Fruit fly (Drosophila melanogaster) whole organism, embryonic: ENCODE results near the gene Dpy-30L1.
A peak's percentile ranks its signal among the peaks of the same experiment; 100 is the strongest.

Experiments used
- Ada2b ChIP-seq: fragments of 200-800 bp; sonication (Bioruptor generic); IDR thresholded peaks from 2 replicates; pipeline ENCODE4 v1.3.6; 2022; ENCODE audit warnings: missing biosample characterization, missing genetic modification characterization
- B-H1 ChIP-seq: fragments of 200-800 bp; sonication (Bioruptor generic); IDR thresholded peaks from 3 replicates; pipeline ENCODE4 v1.3.6; 2022; ENCODE audit warnings: missing biosample characterization, missing genetic modification characterization
- CG10654 ChIP-seq: fragments of 200-800 bp; sonication (Bioruptor generic); optimal IDR thresholded peaks from 2 replicates; lab custom pipeline; 2016; ENCODE audit warnings: missing biosample characterization, missing genetic modification characterization
- CG10959 ChIP-seq: fragments of 200-800 bp; sonication (Bioruptor generic); IDR thresholded peaks from 2 replicates; pipeline ENCODE4 v1.3.6; 2022; ENCODE audit warnings: missing biosample characterization, missing genetic modification characterization
- CG11560 ChIP-seq: fragments of 200-800 bp; sonication (Bioruptor generic); IDR thresholded peaks from 3 replicates; pipeline ENCODE4 v1.3.6; 2022; ENCODE audit warnings: missing biosample characterization, missing genetic modification characterization
- CG12299 ChIP-seq: fragments of 200-800 bp; sonication (Bioruptor generic); optimal IDR thresholded peaks from 2 replicates; lab custom pipeline; 2018; ENCODE audit warnings: missing biosample characterization, mild to moderate bottlenecking, missing genetic modification characterization
- CG1233 ChIP-seq: fragments of 200-800 bp; sonication (Bioruptor generic); optimal IDR thresholded peaks from 4 replicates; lab custom pipeline; 2018; ENCODE audit warnings: missing biosample characterization, mild to moderate bottlenecking, missing genetic modification characterization
- CG15011 ChIP-seq: fragments of 200-800 bp; sonication (Bioruptor generic); optimal IDR thresholded peaks from 3 replicates; lab custom pipeline; 2018; ENCODE audit warnings: missing biosample characterization, mild to moderate bottlenecking, missing genetic modification characterization
- CG1603 ChIP-seq: fragments of 200-800 bp; sonication (Bioruptor generic); optimal IDR thresholded peaks from 2 replicates; lab custom pipeline; 2019; ENCODE audit warnings: missing biosample characterization, mild to moderate bottlenecking, missing genetic modification characterization, moderate library complexity
- CG18599 ChIP-seq: fragments of 200-800 bp; sonication (Bioruptor generic); optimal IDR thresholded peaks from 3 replicates; lab custom pipeline; 2017; ENCODE audit warnings: missing biosample characterization, missing genetic modification characterization, mild to moderate bottlenecking, moderate library complexity, missing genetic modification reagents
- CG2129 ChIP-seq: fragments of 200-800 bp; sonication (Bioruptor generic); IDR thresholded peaks from 2 replicates; pipeline ENCODE4 v1.3.6; 2022; ENCODE audit warnings: missing biosample characterization, missing genetic modification characterization; ENCODE audit not compliant: partially characterized antibody
- CG2199 ChIP-seq: fragments of 200-800 bp; sonication (Bioruptor generic); IDR thresholded peaks from 3 replicates; pipeline ENCODE4 v1.3.6; 2022; ENCODE audit warnings: missing biosample characterization, missing genetic modification characterization
- CG30403 ChIP-seq: fragments of 200-800 bp; sonication (Bioruptor generic); optimal IDR thresholded peaks from 3 replicates; lab custom pipeline; 2016; ENCODE audit warnings: missing biosample characterization, missing genetic modification characterization
- CG31441 ChIP-seq: fragments of 200-800 bp; sonication (Bioruptor generic); IDR thresholded peaks from 2 replicates; pipeline ENCODE4 v1.3.6; 2022; ENCODE audit warnings: missing biosample characterization, missing genetic modification characterization
- CG34224 ChIP-seq: fragments of 200-800 bp; sonication (Bioruptor generic); IDR thresholded peaks from 3 replicates; pipeline ENCODE4 v1.3.6; 2022; ENCODE audit warnings: missing biosample characterization, missing genetic modification characterization; ENCODE audit not compliant: partially characterized antibody
- CG4730 ChIP-seq: fragments of 200-800 bp; sonication (Bioruptor generic); IDR thresholded peaks from 2 replicates; pipeline ENCODE4 v1.3.6; 2022; ENCODE audit warnings: missing biosample characterization, missing genetic modification characterization
- CG7357 ChIP-seq: fragments of 200-800 bp; sonication (Bioruptor generic); IDR thresholded peaks from 3 replicates; pipeline ENCODE4 v1.3.6; 2022; ENCODE audit warnings: missing biosample characterization, missing genetic modification characterization
- CG8281 ChIP-seq: fragments of 200-800 bp; sonication (Bioruptor generic); optimal IDR thresholded peaks from 2 replicates; lab custom pipeline; 2018; ENCODE audit warnings: missing biosample characterization, mild to moderate bottlenecking, missing genetic modification characterization, moderate library complexity
- D19A ChIP-seq: fragments of 200-800 bp; optimal IDR thresholded peaks from 3 replicates; lab custom pipeline; 2019; ENCODE audit warnings: missing biosample characterization, mild to moderate bottlenecking, missing genetic modification characterization, moderate library complexity
- E2f2 ChIP-seq: fragments of 200-800 bp; sonication (Bioruptor generic); IDR thresholded peaks from 2 replicates; pipeline ENCODE4 v1.3.6; 2022; ENCODE audit warnings: missing biosample characterization, missing genetic modification characterization
- HmgZ ChIP-seq: fragments of 200-800 bp; sonication (Bioruptor generic); optimal IDR thresholded peaks from 2 replicates; lab custom pipeline; 2018; ENCODE audit warnings: missing biosample characterization, mild to moderate bottlenecking, missing genetic modification characterization
- Nf-YC ChIP-seq: fragments of 200-800 bp; optimal IDR thresholded peaks from 3 replicates; lab custom pipeline; 2019; ENCODE audit warnings: missing biosample characterization, mild to moderate bottlenecking, missing genetic modification characterization, moderate library complexity
- Oli ChIP-seq: fragments of 200-800 bp; sonication (Bioruptor generic); optimal IDR thresholded peaks from 2 replicates; lab custom pipeline; 2018; ENCODE audit warnings: missing biosample characterization, mild to moderate bottlenecking, missing genetic modification characterization, moderate library complexity
- Rfx ChIP-seq: fragments of 200-800 bp; sonication (Bioruptor generic); IDR thresholded peaks from 2 replicates; pipeline ENCODE4 v1.3.6; 2022; ENCODE audit warnings: missing biosample characterization, missing genetic modification characterization
- Rx ChIP-seq: fragments of 200-800 bp; sonication (Bioruptor generic); IDR thresholded peaks from 2 replicates; pipeline ENCODE4 v1.3.6; 2022; ENCODE audit warnings: missing biosample characterization, missing genetic modification characterization
- Sry-δ ChIP-seq: fragments of 200-800 bp; sonication (Bioruptor generic); optimal IDR thresholded peaks from 2 replicates; lab custom pipeline; 2016; ENCODE audit warnings: missing biosample characterization, missing genetic modification characterization
- Vsx1 ChIP-seq: fragments of 200-800 bp; sonication (Bioruptor generic); optimal IDR thresholded peaks from 2 replicates; lab custom pipeline; 2017; ENCODE audit warnings: missing biosample characterization, mild to moderate bottlenecking, missing genetic modification characterization, missing genetic modification reagents
- YL-1 ChIP-seq: fragments of 200-800 bp; sonication (Bioruptor generic); optimal IDR thresholded peaks from 3 replicates; lab custom pipeline; 2017; ENCODE audit warnings: missing biosample characterization, mild to moderate bottlenecking, missing genetic modification characterization
- abd-A ChIP-seq: fragments of 200-800 bp; sonication (Bioruptor generic); optimal IDR thresholded peaks from 3 replicates; lab custom pipeline; 2019; ENCODE audit warnings: missing biosample characterization, mild to moderate bottlenecking, missing genetic modification characterization, moderate library complexity
- az2 ChIP-seq: fragments of 200-800 bp; sonication (Bioruptor generic); optimal IDR thresholded peaks from 3 replicates; lab custom pipeline; 2016; ENCODE audit warnings: missing biosample characterization, missing genetic modification characterization
- bigmax ChIP-seq: fragments of 200-800 bp; sonication (Bioruptor generic); optimal IDR thresholded peaks from 2 replicates; lab custom pipeline; 2018; ENCODE audit warnings: missing biosample characterization, mild to moderate bottlenecking, missing genetic modification characterization
- caup ChIP-seq: fragments of 200-800 bp; sonication (Bioruptor generic); optimal IDR thresholded peaks from 3 replicates; lab custom pipeline; 2017; ENCODE audit warnings: missing biosample characterization, mild to moderate bottlenecking, missing genetic modification characterization, moderate library complexity; ENCODE audit not compliant: severe bottlenecking
- fu2 ChIP-seq: fragments of 200-800 bp; sonication (Bioruptor generic); optimal IDR thresholded peaks from 2 replicates; lab custom pipeline; 2016; ENCODE audit warnings: missing biosample characterization, missing genetic modification characterization
- gce ChIP-seq: fragments of 200-800 bp; sonication (Bioruptor generic); IDR thresholded peaks from 3 replicates; pipeline ENCODE4 v1.3.6; 2022; ENCODE audit warnings: missing biosample characterization, missing genetic modification characterization
- ham ChIP-seq: fragments of 200-800 bp; sonication (Bioruptor generic); IDR thresholded peaks from 2 replicates; pipeline ENCODE4 v1.3.6; 2022; ENCODE audit warnings: missing biosample characterization, missing genetic modification characterization
- kay ChIP-seq: fragments of 200-800 bp; sonication (Bioruptor generic); optimal IDR thresholded peaks from 2 replicates; lab custom pipeline; 2016; ENCODE audit warnings: missing biosample characterization, missing genetic modification characterization
- lmd ChIP-seq: fragments of 200-800 bp; sonication (Bioruptor generic); IDR thresholded peaks from 2 replicates; pipeline ENCODE4 v1.3.6; 2022; ENCODE audit warnings: missing biosample characterization, missing genetic modification characterization
- luna ChIP-seq: fragments of 200-800 bp; sonication (Bioruptor generic); optimal IDR thresholded peaks from 2 replicates; lab custom pipeline; 2016; ENCODE audit warnings: missing biosample characterization, missing genetic modification characterization
- onecut ChIP-seq: fragments of 200-800 bp; sonication (Bioruptor generic); IDR thresholded peaks from 2 replicates; pipeline ENCODE4 v1.3.6; 2022; ENCODE audit warnings: missing biosample characterization, missing genetic modification characterization
- pros ChIP-seq: fragments of 200-800 bp; sonication (Bioruptor generic); optimal IDR thresholded peaks from 3 replicates; lab custom pipeline; 2019; ENCODE audit warnings: missing biosample characterization, mild to moderate bottlenecking, missing genetic modification characterization, moderate library complexity
- schlank ChIP-seq: fragments of 200-800 bp; sonication (Bioruptor generic); optimal IDR thresholded peaks from 2 replicates; lab custom pipeline; 2018; ENCODE audit warnings: missing biosample characterization, mild to moderate bottlenecking, missing genetic modification characterization
- sisA ChIP-seq: fragments of 200-800 bp; sonication (Bioruptor generic); IDR thresholded peaks from 2 replicates; pipeline ENCODE4 v1.3.6; 2022; ENCODE audit warnings: missing biosample characterization, missing genetic modification characterization
- ttk ChIP-seq: fragments of 200-800 bp; sonication (Bioruptor generic); IDR thresholded peaks from 2 replicates; pipeline ENCODE4 v2.1.2; 2022; ENCODE audit warnings: missing biosample characterization, missing genetic modification characterization
- usp ChIP-seq: fragments of >200 bp; optimal IDR thresholded peaks from 2 replicates; lab custom pipeline; 2017; ENCODE audit warnings: missing biosample characterization, missing genetic modification characterization

The Dpy-30L1 gene

DNA sequence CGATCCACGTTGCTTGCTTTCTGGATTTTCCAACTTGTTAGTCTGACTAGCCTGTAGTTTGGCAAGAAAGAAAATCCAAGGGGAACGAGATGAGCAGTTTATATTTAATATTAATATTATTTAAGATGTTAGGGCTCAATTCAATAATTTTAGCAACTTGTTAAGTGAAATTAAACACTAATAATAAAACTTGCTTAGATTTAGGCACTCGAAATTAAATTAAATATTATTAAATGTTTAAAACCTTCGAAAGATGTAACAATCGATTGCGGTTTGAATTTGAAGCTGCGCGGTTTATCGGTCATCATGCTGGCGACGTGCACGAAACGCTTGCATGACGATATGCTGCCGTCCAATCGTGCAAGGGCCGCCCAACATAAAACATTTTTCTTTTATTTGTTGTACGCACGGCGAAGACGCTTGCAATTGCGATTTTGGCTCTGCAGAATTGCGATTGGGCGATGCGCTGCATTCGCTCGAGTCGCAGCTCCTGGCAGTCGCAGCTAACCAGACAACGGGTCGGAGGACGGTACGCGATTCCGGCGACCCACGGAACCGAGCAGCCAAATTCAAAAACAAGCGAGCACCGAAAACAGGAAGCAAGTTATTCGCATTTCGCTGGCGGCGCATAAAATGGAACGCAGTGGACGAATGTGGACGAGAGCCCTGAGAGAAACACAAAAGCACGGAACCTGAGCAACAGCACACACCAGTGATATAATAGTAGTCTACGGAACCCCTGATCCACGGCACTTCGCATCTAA lies 4.7 kb downstream of the Dpy-30L1 start, which contains the start of the genes Vha16-5 and CG12299 (continued):
- TF ChIP-seq CG10654 (GFP tag; lab: Kevin White, UChicago) = peak; percentile 85
- peak; percentile 96 for TF ChIP-seq Rfx (GFP tag; lab: Robert Waterston, UW)
- TF ChIP-seq ttk (GFP tag; lab: Robert Waterston, UW) = peak; percentile 88
- peak; percentile 35 for TF ChIP-seq CG1233 (GFP tag; lab: Kevin White, UChicago)
- no peak for TF ChIP-seq gce
- TF ChIP-seq Nf-YC (tag; lab: Kevin White, UChicago) = no peak
- no peak for TF ChIP-seq ham (GFP tag; lab: Robert Waterston, UW)
- TF ChIP-seq caup (GFP tag; lab: Kevin White, UChicago) = peak; percentile 63
- no peak for TF ChIP-seq Vsx1 (GFP tag; lab: Kevin White, UChicago)
- peak; percentile 89 for TF ChIP-seq onecut
- peak; percentile 87 for TF ChIP-seq az2 (GFP tag; lab: Kevin White, UChicago)
- peak; percentile 93 for TF ChIP-seq CG30403 (GFP tag; lab: Kevin White, UChicago)
- TF ChIP-seq Sry-δ (GFP tag; lab: Kevin White, UChicago) = peak; percentile 71
- TF ChIP-seq Oli (tag; lab: Kevin White, UChicago) = peak; percentile 29
- TF ChIP-seq abd-A (tag; lab: Kevin White, UChicago) = no peak
- TF ChIP-seq CG8281 (tag; lab: Kevin White, UChicago) = no peak
- peak; percentile 92 for TF ChIP-seq CG10959 (GFP tag; lab: Robert Waterston, UW)
- peak; percentile 30; the same call in 1 of the 2 replicates for TF ChIP-seq CG2129 (GFP tag; lab: Robert Waterston, UW)
- peak; percentile 75; the same call in 1 of the 3 replicates for TF ChIP-seq CG2199 (GFP tag; lab: Robert Waterston, UW)
- no peak for TF ChIP-seq luna
- TF ChIP-seq HmgZ (tag; lab: Kevin White, UChicago) = peak; percentile 70
- peak; percentile 86 for TF ChIP-seq CG4730 (GFP tag; lab: Robert Waterston, UW)
- TF ChIP-seq schlank (tag; lab: Kevin White, UChicago) = no peak
- no peak; the same call in none of the 2 replicates for TF ChIP-seq CG31441 (GFP tag; lab: Robert Waterston, UW)
- peak; percentile 94 for TF ChIP-seq E2f2 (GFP tag; lab: Robert Waterston, UW)
- TF ChIP-seq fu2 (GFP tag; lab: Kevin White, UChicago) = peak; percentile 83
- peak; percentile 59 for TF ChIP-seq kay (GFP tag; lab: Kevin White, UChicago)
- peak; percentile 75 for TF ChIP-seq B-H1 (GFP tag; lab: Robert Waterston, UW)
- peak; percentile 92 for TF ChIP-seq lmd (GFP tag; lab: Robert Waterston, UW)
- TF ChIP-seq CG12299 (tag; lab: Kevin White, UChicago) = peak; percentile 31
- TF ChIP-seq CG15011 (GFP tag; lab: Kevin White, UChicago) = no peak
- TF ChIP-seq CG34224 = peak; percentile 80
- no peak for TF ChIP-seq bigmax (GFP tag; lab: Kevin White, UChicago)
- TF ChIP-seq CG11560 (tag; lab: Robert Waterston, UW) = peak; percentile 40; the same call in 1 of the 3 replicates
- peak; percentile 93 for TF ChIP-seq sisA (GFP tag; lab: Robert Waterston, UW)
- TF ChIP-seq pros = no peak
- TF ChIP-seq D19A (tag; lab: Kevin White, UChicago) = no peak
- peak; percentile 87 for TF ChIP-seq Rx (GFP tag; lab: Robert Waterston, UW)
- peak; percentile 94 for TF ChIP-seq CG1603 (tag; lab: Kevin White, UChicago)
- no peak for TF ChIP-seq CG18599
- TF ChIP-seq CG7357 (GFP tag; lab: Robert Waterston, UW) = peak; percentile 74; the same call in 2 of the 3 replicates
- TF ChIP-seq Ada2b (GFP tag; lab: Robert Waterston, UW) = peak; percentile 90
- TF ChIP-seq YL-1 (GFP tag; lab: Kevin White, UChicago) = no peak
- TF ChIP-seq usp (GFP tag; lab: Kevin White, UChicago) = no peak
